Worm (Caenorhabditis elegans) whole organism, early embryonic: ENCODE measurements around the gene F53A9.3.
"Not testable (repeated sequence)": the region's sequence is repeated elsewhere in the genome, so short reads cannot be mapped to it uniquely, and the experiment has no call there.

Experiments used
- B0310.2 ChIP-seq: sonication (generic microtip); optimal IDR thresholded peaks from 2 replicates; lab custom pipeline; 2016; ENCODE audit warnings: mild to moderate bottlenecking, missing genetic modification characterization, missing compliant biosample characterization
- F13C5.2 ChIP-seq: sonication (generic microtip); optimal IDR thresholded peaks from 2 replicates; lab custom pipeline; 2017; ENCODE audit warnings: mild to moderate bottlenecking, missing genetic modification characterization, inconsistent platforms, missing compliant biosample characterization
- aly-1 ChIP-seq: sonication (generic microtip); optimal IDR thresholded peaks from 2 replicates; lab custom pipeline; 2016; ENCODE audit warnings: missing genetic modification characterization, missing compliant biosample characterization
- ama-1 ChIP-seq: fragments of 150-350 bp; optimal IDR thresholded peaks from 2 replicates; lab custom pipeline; 2014
- ceh-13 ChIP-seq: fragments of 200-800 bp; sonication (Bioruptor generic); optimal IDR thresholded peaks from 2 replicates; lab custom pipeline; 2018; ENCODE audit warnings: mild to moderate bottlenecking, missing genetic modification characterization, missing compliant biosample characterization
- ceh-36 ChIP-seq: sonication (generic microtip); optimal IDR thresholded peaks from 2 replicates; lab custom pipeline; 2016; ENCODE audit warnings: missing genetic modification characterization, inconsistent platforms, missing compliant biosample characterization
- ets-7 ChIP-seq: sonication (generic microtip); optimal IDR thresholded peaks from 2 replicates; lab custom pipeline; 2016; ENCODE audit warnings: missing genotype, missing genetic modification characterization, missing compliant biosample characterization
- flt-1 ChIP-seq: fragments of 200-800 bp; sonication (Bioruptor generic); IDR thresholded peaks from 2 replicates; pipeline ENCODE4 v1.3.6; 2022; ENCODE audit warnings: missing genetic modification characterization, missing compliant biosample characterization
- hmbx-1 ChIP-seq: sonication (generic microtip); optimal IDR thresholded peaks from 2 replicates; lab custom pipeline; 2016; ENCODE audit warnings: mild to moderate bottlenecking, missing genetic modification characterization, missing compliant biosample characterization
- hmg-4 ChIP-seq: fragments of 200-800 bp; sonication (Bioruptor generic); optimal IDR thresholded peaks from 2 replicates; lab custom pipeline; 2018; ENCODE audit warnings: mild to moderate bottlenecking, missing genetic modification characterization, missing compliant biosample characterization
- hnd-1 ChIP-seq: sonication (generic microtip); optimal IDR thresholded peaks from 2 replicates; lab custom pipeline; 2016; ENCODE audit warnings: missing genetic modification characterization, missing compliant biosample characterization
- pes-1 ChIP-seq: fragments of 200-800 bp; sonication (Bioruptor generic); IDR thresholded peaks from 2 replicates; pipeline ENCODE4 v1.3.6; 2022; ENCODE audit warnings: missing genetic modification reagents, missing genetic modification characterization, missing compliant biosample characterization
- scrt-1 ChIP-seq: fragments of 200-800 bp; sonication (Bioruptor generic); IDR thresholded peaks from 2 replicates; pipeline ENCODE4 v1.3.6; 2022; ENCODE audit warnings: missing genetic modification characterization, missing compliant biosample characterization
- sea-1 ChIP-seq: fragments of 200-800 bp; sonication (Bioruptor generic); conservative IDR thresholded peaks from 2 replicates; pipeline ENCODE4 v1.3.6; 2022; ENCODE audit warnings: missing genetic modification characterization, missing compliant biosample characterization
- tbx-11 ChIP-seq: fragments of 200-800 bp; sonication (Bioruptor generic); IDR thresholded peaks from 2 replicates; pipeline ENCODE4 v1.3.6; 2022; ENCODE audit warnings: missing genetic modification characterization, missing compliant biosample characterization
- tbx-37 ChIP-seq: fragments of 200-800 bp; sonication (Bioruptor generic); conservative IDR thresholded peaks from 2 replicates; pipeline ENCODE4 v1.3.6; 2022; ENCODE audit warnings: missing genetic modification reagents, missing genetic modification characterization, missing compliant biosample characterization
- tra-4 ChIP-seq: sonication (generic microtip); optimal IDR thresholded peaks from 2 replicates; lab custom pipeline; 2017; ENCODE audit warnings: missing genetic modification characterization, missing compliant biosample characterization

The F53A9.3 gene

ce11 chrX:8731822-8732221 lies 23.7 kb downstream of the F53A9.3 start, which contains the start of gene M02D8.6:
Gene M02D8.6 (minus strand): TSS chrX:8731922.
- not testable (repeated sequence) for TF ChIP-seq pes-1 (GFP tag; lab: Robert Waterston, UW); ceh-13; ets-7 (tag; lab: Kevin White, UChicago)

- no peak for TF ChIP-seq B0310.2 (tag; lab: Kevin White, UChicago)
- no peak for TF ChIP-seq ama-1 (lab: Kevin White, UChicago)
- TF ChIP-seq F13C5.2 (tag; lab: Kevin White, UChicago): peak; percentile 35
Observed at ce11 chrX:8736965-8737464, 28.9 kb downstream of the F53A9.3 start, which contains the start of gene M02D8.3. Gene M02D8.3 (minus strand): TSS chrX:8737015.

DNA sequence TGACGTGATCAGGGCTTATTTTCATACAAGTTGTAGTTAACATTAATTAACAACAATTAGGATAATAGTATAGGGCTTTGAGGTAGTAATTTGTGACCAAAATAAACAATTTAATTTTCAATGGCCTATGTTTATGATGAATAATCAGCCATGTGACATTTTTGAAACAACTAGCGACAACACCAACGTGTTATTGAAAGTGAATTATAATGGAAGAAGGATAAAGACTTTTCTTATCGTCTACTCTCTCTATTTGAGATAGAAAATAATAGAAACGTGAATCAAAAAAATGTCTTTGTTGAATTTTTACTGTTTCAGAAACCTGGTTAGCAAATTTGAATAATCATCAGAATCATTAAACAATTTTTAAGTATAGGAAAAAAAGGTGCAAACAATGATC lies 29.6 kb downstream of the F53A9.3 start:
- TF ChIP-seq tbx-11 (GFP tag; lab: Robert Waterston, UW): no peak
- no peak for TF ChIP-seq pes-1 (GFP tag; lab: Robert Waterston, UW)
- no peak for TF ChIP-seq B0310.2 (tag; lab: Kevin White, UChicago)
- TF ChIP-seq hmg-4 (GFP tag; lab: Kevin White, UChicago): no peak
- no peak for TF ChIP-seq F13C5.2 (tag; lab: Kevin White, UChicago)
- TF ChIP-seq flt-1 (GFP tag; lab: Robert Waterston, UW): no peak
- TF ChIP-seq sea-1 (GFP tag; lab: Robert Waterston, UW): no peak
- TF ChIP-seq hnd-1 (tag; lab: Kevin White, UChicago): no peak

DNA sequence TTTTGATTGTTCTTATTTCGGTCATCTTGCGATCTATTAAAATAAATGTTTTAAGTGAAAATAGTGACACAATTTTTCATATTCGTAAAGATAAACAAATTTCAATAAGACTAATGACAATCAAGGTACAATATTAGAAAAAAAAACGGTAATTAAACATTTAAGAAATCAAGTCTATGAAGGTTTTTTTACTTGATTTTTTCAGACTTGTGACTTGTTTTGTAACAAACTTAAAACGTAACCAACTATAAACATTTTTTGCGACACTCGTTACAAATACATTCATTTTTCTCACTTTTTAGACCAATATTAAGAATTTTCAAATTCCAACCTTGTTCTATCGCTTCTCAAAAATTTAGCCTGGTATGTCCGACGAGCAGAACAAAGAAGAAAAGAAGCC lies 31.2 kb downstream of the F53A9.3 start, which contains the start of gene M02D8.2:
TSS of gene M02D8.2 (plus strand) at position 301 of the 400 bp plus-strand sequence.
- TF ChIP-seq F13C5.2 (tag; lab: Kevin White, UChicago) (no peak), hmg-4 (GFP tag; lab: Kevin White, UChicago) (no peak), scrt-1 (GFP tag; lab: Robert Waterston, UW) (no peak), ets-7 (tag; lab: Kevin White, UChicago) (no peak), ceh-13 (no peak), flt-1 (GFP tag; lab: Robert Waterston, UW) (no peak), hmbx-1 (tag; lab: Kevin White, UChicago) (no peak), sea-1 (GFP tag; lab: Robert Waterston, UW) (no peak), tbx-37 (GFP tag; lab: Robert Waterston, UW) (no peak), ceh-36 (tag; lab: Kevin White, UChicago) (no peak), aly-1 (tag; lab: Kevin White, UChicago) (no peak), B0310.2 (tag; lab: Kevin White, UChicago) (no peak), ama-1 (lab: Kevin White, UChicago) (no peak), tra-4 (tag; lab: Kevin White, UChicago) (no peak), tbx-11 (GFP tag; lab: Robert Waterston, UW) (no peak), hnd-1 (tag; lab: Kevin White, UChicago) (no peak), pes-1 (GFP tag; lab: Robert Waterston, UW) (no peak)

- TF ChIP-seq ets-7 (tag; lab: Kevin White, UChicago): no peak
- no peak for TF ChIP-seq tbx-37 (GFP tag; lab: Robert Waterston, UW)
- no peak for TF ChIP-seq hmbx-1 (tag; lab: Kevin White, UChicago)
- no peak for TF ChIP-seq sea-1 (GFP tag; lab: Robert Waterston, UW)
- TF ChIP-seq pes-1 (GFP tag; lab: Robert Waterston, UW): no peak
- TF ChIP-seq flt-1 (GFP tag; lab: Robert Waterston, UW): no peak
- no peak for TF ChIP-seq tbx-11 (GFP tag; lab: Robert Waterston, UW)
Observed at ce11 chrX:8741629-8742170, 33.5 kb downstream of the F53A9.3 start.

- TF ChIP-seq tra-4 (tag; lab: Kevin White, UChicago) (no peak), B0310.2 (tag; lab: Kevin White, UChicago) (no peak), ceh-36 (tag; lab: Kevin White, UChicago) (no peak), ets-7 (tag; lab: Kevin White, UChicago) (no peak), ceh-13 (no peak)
Observed at ce11 chrX:8742896-8743295, 34.7 kb downstream of the F53A9.3 start, which contains the start of gene M02D8.7. Gene M02D8.7 (minus strand): TSS chrX:8742996.

- TF ChIP-seq aly-1 (tag; lab: Kevin White, UChicago): no peak
- TF ChIP-seq ceh-13: no peak
- TF ChIP-seq flt-1 (GFP tag; lab: Robert Waterston, UW): no peak
- TF ChIP-seq pes-1 (GFP tag; lab: Robert Waterston, UW): no peak
- TF ChIP-seq tbx-11 (GFP tag; lab: Robert Waterston, UW): no peak
- no peak for TF ChIP-seq ceh-36 (tag; lab: Kevin White, UChicago)
- no peak for TF ChIP-seq scrt-1 (GFP tag; lab: Robert Waterston, UW)
- TF ChIP-seq tbx-37 (GFP tag; lab: Robert Waterston, UW): no peak
- no peak for TF ChIP-seq hmbx-1 (tag; lab: Kevin White, UChicago)
- TF ChIP-seq B0310.2 (tag; lab: Kevin White, UChicago): no peak
- no peak for TF ChIP-seq ama-1 (lab: Kevin White, UChicago)
- TF ChIP-seq hnd-1 (tag; lab: Kevin White, UChicago): no peak
- TF ChIP-seq F13C5.2 (tag; lab: Kevin White, UChicago): no peak
- no peak for TF ChIP-seq sea-1 (GFP tag; lab: Robert Waterston, UW)
- no peak for TF ChIP-seq ets-7 (tag; lab: Kevin White, UChicago)
- TF ChIP-seq hmg-4 (GFP tag; lab: Kevin White, UChicago): no peak
- TF ChIP-seq tra-4 (tag; lab: Kevin White, UChicago): no peak
Observed at ce11 chrX:8744192-8744985, 36.2 kb downstream of the F53A9.3 start.
